Worm (Caenorhabditis elegans): ENCODE data around the gene C26D10.3.

The C26D10.3 gene

ce11 chrII:8321244-8321643 lies 3.9 kb upstream of the C26D10.3 start, which contains the start of gene shw-1:
shw-1 (minus strand) TSS chrII:8321471.
- no peak for TF ChIP-seq Y79H2A.3 (GFP tag; conservative IDR thresholded peaks at IDR 0.05)
- no peak for TF ChIP-seq ztf-22 (GFP tag; optimal IDR thresholded peaks at IDR 0.05)
- no peak for TF ChIP-seq lir-1 (GFP tag; conservative IDR thresholded peaks at IDR 0.05)
- TF ChIP-seq nhr-120 (GFP tag; IDR thresholded peaks at IDR 0.05) = no peak
- TF ChIP-seq xnd-1 (tag; optimal IDR thresholded peaks at IDR 0.05) = no peak
- no peak for TF ChIP-seq let-607 (tag; optimal IDR thresholded peaks at IDR 0.05)
- no peak for TF ChIP-seq bed-2 (GFP tag; IDR thresholded peaks at IDR 0.05)
- no peak for TF ChIP-seq ama-1 (optimal IDR thresholded peaks at IDR 0.05)
- no peak for TF ChIP-seq ama-1 (GFP tag; optimal IDR thresholded peaks at IDR 0.05)
- no peak for TF ChIP-seq T07F8.4 (tag; optimal IDR thresholded peaks at IDR 0.05)
- no peak for TF ChIP-seq snpc-1.3 (tag; optimal IDR thresholded peaks at IDR 0.05; ENCODE audit: insufficient read depth)
- no peak for TF ChIP-seq ztf-6 (GFP tag; IDR thresholded peaks at IDR 0.05)
- TF ChIP-seq K12H6.12 (tag; optimal IDR thresholded peaks at IDR 0.05) = no peak
- no peak for TF ChIP-seq K11D2.4 (GFP tag; IDR thresholded peaks at IDR 0.05)
- TF ChIP-seq cebp-2 (GFP tag; IDR thresholded peaks at IDR 0.05) = no peak
- no peak for TF ChIP-seq B0019.2 (GFP tag; conservative IDR thresholded peaks at IDR 0.05)
- TF ChIP-seq tbx-9 (tag; optimal IDR thresholded peaks at IDR 0.05; ENCODE audit: borderline replicate concordance) = no peak
- TF ChIP-seq let-526 (GFP tag; IDR thresholded peaks at IDR 0.05) = no peak
- no peak for TF ChIP-seq lin-40 (tag; optimal IDR thresholded peaks at IDR 0.05)
- no peak for TF ChIP-seq attf-3 (GFP tag; conservative IDR thresholded peaks at IDR 0.05)

ce11 chrII:8326228-8326960 lies 1.2 kb downstream of the C26D10.3 start:
- TF ChIP-seq ceh-100 (GFP tag; IDR thresholded peaks at IDR 0.05) (no peak), madf-10 (tag; optimal IDR thresholded peaks at IDR 0.05) (no peak), tbp1 (GFP tag; optimal IDR thresholded peaks at IDR 0.05) (no peak), Y95B8A.8 (GFP tag; IDR thresholded peaks at IDR 0.05) (no peak), him-1 (tag; optimal IDR thresholded peaks at IDR 0.05) (no peak), dpl-1 (GFP tag; optimal IDR thresholded peaks at IDR 0.05) (no peak), lsl-1 (GFP tag; optimal IDR thresholded peaks at IDR 0.05) (peak; percentile 3), F49E8.2 (tag; optimal IDR thresholded peaks at IDR 0.05; ENCODE audit: insufficient read depth) (peak; percentile 78), B0336.3 (GFP tag; IDR thresholded peaks at IDR 0.05) (peak; percentile 43; the same call in 1 of the 2 replicates), Y53G8AR.9 (GFP tag; conservative IDR thresholded peaks at IDR 0.05) (0 out of 2 replicates have a peak, but pooled peaks have one; percentile 50), B0035.1 (tag; optimal IDR thresholded peaks at IDR 0.05) (no peak), aptf-3 (GFP tag; IDR thresholded peaks at IDR 0.05) (no peak), nhr-80 (tag; optimal IDR thresholded peaks at IDR 0.05) (no peak), attf-3 (GFP tag; conservative IDR thresholded peaks at IDR 0.05) (no peak), lin-26 (GFP tag; IDR thresholded peaks at IDR 0.05) (0 out of 2 replicates have a peak, but pooled peaks have one; percentile 30), attf-5 (GFP tag; optimal IDR thresholded peaks at IDR 0.05) (peak; percentile 2), mel-28 (tag; optimal IDR thresholded peaks at IDR 0.05; ENCODE audit: borderline replicate concordance) (no peak), ceh-27 (GFP tag; optimal IDR thresholded peaks at IDR 0.05) (no peak), lir-1 (GFP tag; conservative IDR thresholded peaks at IDR 0.05) (no peak), lin-35 (GFP tag; optimal IDR thresholded peaks at IDR 0.05) (no peak), hrde-1 (tag; optimal IDR thresholded peaks at IDR 0.05; ENCODE audit: borderline replicate concordance) (peak; percentile 73), zfh-2 (GFP tag; conservative IDR thresholded peaks at IDR 0.05) (no peak), ama-1 (optimal IDR thresholded peaks at IDR 0.05) (no peak), ama-1 (GFP tag; optimal IDR thresholded peaks at IDR 0.05) (peak in 1 of 2 experiments; percentile 43), mxl-1 (tag; optimal IDR thresholded peaks at IDR 0.05) (no peak), athp-1 (tag; optimal IDR thresholded peaks at IDR 0.05) (peak; percentile 14), akir-1 (GFP tag; optimal IDR thresholded peaks at IDR 0.05) (no peak), D2030.7 (GFP tag; IDR thresholded peaks at IDR 0.05) (peak; percentile 37; the same call in 1 of the 2 replicates), hlh-12 (tag; optimal IDR thresholded peaks at IDR 0.05) (no peak), unc-62 (GFP tag; optimal IDR thresholded peaks at IDR 0.05) (no peak), lag-1 (GFP tag; IDR thresholded peaks at IDR 0.05) (no peak)

Data from whole organism, young adult.